Worm (Caenorhabditis elegans): ENCODE measurements around the gene JC8.16.

DNA sequence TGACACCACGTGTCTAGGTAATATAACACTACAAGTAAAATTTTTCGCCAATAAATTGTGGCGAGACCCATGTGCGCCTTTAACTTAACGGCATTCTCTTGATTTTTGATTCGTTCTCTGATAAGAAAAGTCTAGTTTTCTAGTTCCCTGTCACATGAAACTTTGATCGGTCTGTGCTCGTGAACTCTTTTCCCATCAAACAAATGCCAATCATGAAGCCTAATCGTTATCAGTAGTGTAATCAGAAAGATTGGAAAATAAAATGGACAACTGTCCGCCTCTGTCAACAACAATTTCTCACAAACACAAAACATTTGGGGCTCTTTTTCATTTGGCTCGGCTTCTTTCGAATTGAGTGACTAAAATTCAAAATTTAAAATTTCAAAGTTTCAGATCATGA is 5.1 kb upstream of the JC8.16 start, which contains the start of gene ttr-45:
- no peak for TF ChIP-seq dao-5 (tag; optimal IDR thresholded peaks at IDR 0.05)
- no peak for TF ChIP-seq him-1 (tag; optimal IDR thresholded peaks at IDR 0.05)
